Worm (Caenorhabditis elegans) whole organism, late embryonic: ENCODE data around the gene zyg-9.

Source experiments
- K09A11.1 ChIP-seq: sonication (generic microtip); optimal IDR thresholded peaks from 2 replicates; lab custom pipeline; 2017; ENCODE audit warnings: antibody characterized with exemption, mild to moderate bottlenecking, missing genetic modification characterization, missing compliant biosample characterization; ENCODE audit not compliant: insufficient read depth
- T23F11.4 ChIP-seq: fragments of 200-800 bp; sonication (Bioruptor generic); optimal IDR thresholded peaks from 2 replicates; lab custom pipeline; 2018; ENCODE audit warnings: mild to moderate bottlenecking, missing genetic modification characterization, missing compliant biosample characterization
- Y22D7AL.16 ChIP-seq: sonication (generic microtip); optimal IDR thresholded peaks from 2 replicates; lab custom pipeline; 2016; ENCODE audit warnings: missing genetic modification characterization, missing compliant biosample characterization
- ahr-1 ChIP-seq: sonication (generic microtip); optimal IDR thresholded peaks from 2 replicates; lab custom pipeline; 2016; ENCODE audit warnings: missing genetic modification characterization, missing compliant biosample characterization
- ama-1 ChIP-seq: fragments of 150-350 bp; optimal IDR thresholded peaks from 2 replicates; lab custom pipeline; 2014
- ceh-18 ChIP-seq: sonication (generic microtip); optimal IDR thresholded peaks from 2 replicates; lab custom pipeline; 2016; ENCODE audit warnings: missing genetic modification characterization, missing compliant biosample characterization
- ceh-19 ChIP-seq: fragments of 200-800 bp; sonication (Bioruptor generic); optimal IDR thresholded peaks from 2 replicates; lab custom pipeline; 2018; ENCODE audit warnings: mild to moderate bottlenecking, missing genetic modification characterization, missing compliant biosample characterization
- ceh-24 ChIP-seq: sonication (generic microtip); optimal IDR thresholded peaks from 2 replicates; lab custom pipeline; 2016; ENCODE audit warnings: mild to moderate bottlenecking, missing genetic modification characterization, missing compliant biosample characterization
- ceh-34 ChIP-seq: sonication (generic microtip); optimal IDR thresholded peaks from 2 replicates; lab custom pipeline; 2016; ENCODE audit warnings: mild to moderate bottlenecking, missing genetic modification characterization, missing compliant biosample characterization
- ceh-45 ChIP-seq: fragments of 200-800 bp; sonication (Bioruptor generic); IDR thresholded peaks from 2 replicates; pipeline ENCODE4 v1.3.6; 2022; ENCODE audit warnings: missing genetic modification reagents, missing genetic modification characterization, missing compliant biosample characterization
- ceh-6 ChIP-seq: fragments of 200-800 bp; sonication (Bioruptor generic); optimal IDR thresholded peaks from 2 replicates; lab custom pipeline; 2018; ENCODE audit warnings: mild to moderate bottlenecking, missing genetic modification characterization, missing compliant biosample characterization
- ceh-9 ChIP-seq: sonication (generic microtip); optimal IDR thresholded peaks from 2 replicates; lab custom pipeline; 2016; ENCODE audit warnings: mild to moderate bottlenecking, missing genetic modification characterization, inconsistent platforms, missing compliant biosample characterization
- dmd-4 ChIP-seq: sonication (generic microtip); optimal IDR thresholded peaks from 2 replicates; lab custom pipeline; 2016; ENCODE audit warnings: borderline replicate concordance, missing genetic modification characterization, missing compliant biosample characterization
- dve-1 ChIP-seq: sonication (generic microtip); optimal IDR thresholded peaks from 2 replicates; lab custom pipeline; 2017; ENCODE audit warnings: antibody characterized with exemption, mild to moderate bottlenecking, missing genetic modification characterization, missing compliant biosample characterization
- elt-2 ChIP-seq: sonication (generic microtip); optimal IDR thresholded peaks from 2 replicates; lab custom pipeline; 2016; ENCODE audit warnings: missing genetic modification reagents, missing genetic modification characterization, missing compliant biosample characterization
- hlh-15 ChIP-seq: sonication (generic microtip); optimal IDR thresholded peaks from 2 replicates; lab custom pipeline; 2016; ENCODE audit warnings: missing genetic modification characterization, missing compliant biosample characterization
- hlh-30 ChIP-seq: sonication (generic microtip); optimal IDR thresholded peaks from 2 replicates; lab custom pipeline; 2017; ENCODE audit warnings: antibody characterized with exemption, missing genetic modification characterization, missing compliant biosample characterization; ENCODE audit not compliant: insufficient read depth
- hlh-8 ChIP-seq: sonication (generic microtip); optimal IDR thresholded peaks from 2 replicates; lab custom pipeline; 2016; ENCODE audit warnings: missing genotype, missing genetic modification characterization, missing compliant biosample characterization
- lin-11 ChIP-seq: fragments of 200-800 bp; sonication (Bioruptor generic); optimal IDR thresholded peaks from 2 replicates; lab custom pipeline; 2018; ENCODE audit warnings: mild to moderate bottlenecking, missing genetic modification characterization, missing compliant biosample characterization
- madf-2 ChIP-seq: sonication (generic microtip); optimal IDR thresholded peaks from 2 replicates; lab custom pipeline; 2017; ENCODE audit warnings: missing genetic modification characterization, missing compliant biosample characterization
- nhr-11 ChIP-seq: fragments of 150-350 bp; optimal IDR thresholded peaks from 2 replicates; lab custom pipeline; 2014; ENCODE audit warnings: missing biosample characterization, missing genetic modification characterization
- pag-3 ChIP-seq: sonication (generic microtip); optimal IDR thresholded peaks from 2 replicates; lab custom pipeline; 2016; ENCODE audit warnings: missing compliant biosample characterization, missing genetic modification characterization, borderline replicate concordance
- pax-1 ChIP-seq: fragments of 150-350 bp; optimal IDR thresholded peaks from 2 replicates; lab custom pipeline; 2014; ENCODE audit warnings: missing biosample characterization, missing genetic modification characterization
- pha-2 ChIP-seq: sonication (generic microtip); optimal IDR thresholded peaks from 2 replicates; lab custom pipeline; 2017; ENCODE audit warnings: mild to moderate bottlenecking, missing genetic modification characterization, missing compliant biosample characterization
- rnt-1 ChIP-seq: sonication (generic microtip); optimal IDR thresholded peaks from 2 replicates; lab custom pipeline; 2016; ENCODE audit warnings: missing genetic modification characterization, missing compliant biosample characterization
- tbx-2 ChIP-seq: sonication (generic microtip); optimal IDR thresholded peaks from 2 replicates; lab custom pipeline; 2016; ENCODE audit warnings: missing genetic modification characterization, missing compliant biosample characterization
- tbx-7 ChIP-seq: sonication (generic microtip); optimal IDR thresholded peaks from 2 replicates; lab custom pipeline; 2016; ENCODE audit warnings: missing genotype, missing genetic modification characterization, missing compliant biosample characterization
- unc-55 ChIP-seq: sonication (generic microtip); optimal IDR thresholded peaks from 2 replicates; lab custom pipeline; 2017; ENCODE audit warnings: missing biosample characterization, missing genetic modification reagents, missing genetic modification characterization

Gene zyg-9

DNA sequence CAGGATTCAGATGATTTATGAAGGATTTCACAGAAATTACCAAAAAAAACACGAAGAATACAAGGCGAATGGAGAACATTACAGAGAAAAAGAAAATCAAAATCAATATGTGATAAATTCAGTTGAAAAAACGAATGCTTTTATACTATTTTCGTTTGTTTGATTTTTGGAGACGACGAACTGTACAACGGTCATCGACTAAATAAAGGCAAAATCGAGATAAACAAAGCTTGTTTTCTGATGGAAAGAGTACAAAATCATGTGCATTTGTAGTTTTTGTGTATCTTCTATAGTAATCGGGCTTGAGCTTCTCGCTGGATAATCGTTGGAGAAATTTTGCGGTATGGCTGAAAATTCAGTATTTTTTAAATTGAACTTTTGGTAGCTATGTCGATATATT is 13.5 kb downstream of the zyg-9 start, which contains the start of gene M05D6.8:
M05D6.8 (minus strand) TSS at position 101 of the 400 bp plus-strand sequence.
- TF ChIP-seq pax-1 (no peak), Y22D7AL.16 (tag; lab: Kevin White, UChicago) (no peak)

DNA sequence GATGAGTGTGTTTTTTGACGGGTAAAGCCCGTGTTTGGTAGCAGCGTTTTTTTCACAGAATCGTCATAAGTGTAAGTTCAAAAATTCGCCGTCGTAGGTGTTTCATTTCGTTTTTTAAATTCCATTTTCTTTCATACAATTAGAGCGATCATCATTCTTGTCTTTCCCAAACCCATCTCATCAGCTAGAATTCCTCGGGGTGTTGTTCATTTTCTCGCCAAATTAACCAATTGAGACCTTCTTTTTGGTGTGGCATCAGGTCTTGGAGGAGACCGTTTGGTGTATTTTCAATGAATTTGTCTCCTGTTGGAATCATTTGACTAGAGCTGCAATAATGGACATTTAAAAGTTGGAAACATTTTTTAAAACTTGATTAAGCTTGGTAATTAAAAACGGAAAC is 15.3 kb downstream of the zyg-9 start:
- TF ChIP-seq ceh-24 (tag; lab: Kevin White, UChicago) = no peak
- no peak for TF ChIP-seq tbx-2 (tag; lab: Kevin White, UChicago)
- no peak for TF ChIP-seq ahr-1 (tag; lab: Kevin White, UChicago)
- TF ChIP-seq, all 69 proteins: peak for 0

DNA sequence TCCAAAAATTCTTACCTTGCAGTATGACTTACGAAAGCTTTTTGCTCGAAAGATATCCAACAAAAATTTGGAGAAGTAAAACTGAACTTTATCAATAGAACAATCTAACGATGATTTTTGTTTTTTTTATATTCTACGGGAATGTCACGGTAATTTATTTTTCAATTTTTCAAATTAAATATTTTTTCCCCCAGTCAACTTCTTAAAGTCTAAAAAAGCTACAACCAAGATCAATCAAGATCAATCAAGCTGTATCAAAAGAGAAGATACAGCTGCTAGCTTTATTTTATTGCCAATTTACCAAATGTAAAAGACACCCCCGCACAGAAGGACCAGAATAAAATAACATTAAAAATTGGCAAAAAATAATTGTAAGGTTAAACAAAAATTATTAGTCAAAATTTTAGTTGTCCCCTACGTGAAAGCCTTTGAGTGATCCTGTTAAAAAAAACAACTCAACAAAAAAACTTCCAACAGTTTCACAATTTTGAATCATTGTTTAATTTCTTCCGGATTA is 17.7 kb downstream of the zyg-9 start, which contains the start of the genes M05D6.1 and M05D6.3:
M05D6.1 (minus strand) TSS at position 101 of the 517 bp plus-strand sequence.
M05D6.3 (plus strand) TSS at position 467 of the 517 bp plus-strand sequence.
- TF ChIP-seq T23F11.4 (GFP tag; lab: Kevin White, UChicago) (no peak), madf-2 (tag; lab: Kevin White, UChicago) (no peak)

DNA sequence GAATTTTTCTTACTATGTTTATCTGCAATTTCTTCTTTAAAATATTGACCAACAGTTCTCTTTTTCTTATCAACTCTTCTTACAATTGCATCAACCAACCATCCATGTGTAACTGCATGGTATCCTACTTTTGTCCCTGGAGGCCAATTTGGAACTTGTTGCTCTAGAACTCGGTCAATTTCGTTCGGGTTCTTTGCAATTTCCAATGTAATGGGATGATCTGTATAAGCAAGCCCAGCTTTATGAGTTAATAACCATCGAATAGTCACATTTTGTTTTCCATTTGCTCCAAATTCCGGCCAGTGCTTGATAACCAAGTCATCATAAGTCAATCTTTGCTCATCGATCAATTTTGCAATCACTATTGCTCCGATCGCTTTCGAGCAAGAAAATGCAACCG is 21.7 kb downstream of the zyg-9 start:
- TF ChIP-seq ceh-9 (tag; lab: Kevin White, UChicago) = no peak
- no peak for TF ChIP-seq dve-1 (tag; lab: Kevin White, UChicago)
- no peak for TF ChIP-seq K09A11.1 (tag; lab: Kevin White, UChicago)
- no peak for TF ChIP-seq unc-55 (GFP tag; lab: Kevin White, UChicago)
- TF ChIP-seq pha-2 (tag; lab: Kevin White, UChicago) = no peak
- no peak for TF ChIP-seq hlh-15 (tag; lab: Kevin White, UChicago)
- no peak for TF ChIP-seq ceh-34 (tag; lab: Kevin White, UChicago)
- TF ChIP-seq ceh-19 (GFP tag; lab: Kevin White, UChicago) = no peak
- no peak for TF ChIP-seq ceh-45
- TF ChIP-seq ama-1 = no peak

DNA sequence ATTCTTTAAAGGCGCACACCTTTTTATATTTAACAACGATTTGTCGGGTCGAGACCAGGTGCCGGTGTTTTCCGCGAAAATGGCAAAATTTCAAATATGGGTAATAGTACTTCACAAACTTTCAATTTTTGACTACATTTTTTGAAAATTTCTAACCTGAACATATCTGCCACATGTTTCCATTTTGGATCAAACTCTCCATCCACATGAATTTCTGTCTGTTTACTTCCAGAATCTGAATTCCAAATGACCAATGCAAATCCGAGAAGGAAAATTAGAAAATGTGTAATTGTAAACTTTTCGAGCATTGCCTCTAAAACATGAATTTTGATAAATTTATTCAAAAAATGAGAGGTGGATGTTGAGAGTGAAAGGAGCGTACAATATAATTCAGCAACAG is 22.5 kb downstream of the zyg-9 start, which contains the start of gene lact-4:
lact-4 (minus strand) TSS at position 313 of the 400 bp plus-strand sequence.
- TF ChIP-seq hlh-8 (tag; lab: Kevin White, UChicago) (no peak), dmd-4 (tag; lab: Kevin White, UChicago) (no peak), ahr-1 (tag; lab: Kevin White, UChicago) (no peak), ceh-18 (tag; lab: Kevin White, UChicago) (no peak), tbx-7 (no peak), ceh-45 (no peak), ceh-6 (no peak), hlh-30 (tag; lab: Kevin White, UChicago) (no peak), pag-3 (tag; lab: Kevin White, UChicago) (no peak), elt-2 (tag; lab: Kevin White, UChicago) (no peak)

DNA sequence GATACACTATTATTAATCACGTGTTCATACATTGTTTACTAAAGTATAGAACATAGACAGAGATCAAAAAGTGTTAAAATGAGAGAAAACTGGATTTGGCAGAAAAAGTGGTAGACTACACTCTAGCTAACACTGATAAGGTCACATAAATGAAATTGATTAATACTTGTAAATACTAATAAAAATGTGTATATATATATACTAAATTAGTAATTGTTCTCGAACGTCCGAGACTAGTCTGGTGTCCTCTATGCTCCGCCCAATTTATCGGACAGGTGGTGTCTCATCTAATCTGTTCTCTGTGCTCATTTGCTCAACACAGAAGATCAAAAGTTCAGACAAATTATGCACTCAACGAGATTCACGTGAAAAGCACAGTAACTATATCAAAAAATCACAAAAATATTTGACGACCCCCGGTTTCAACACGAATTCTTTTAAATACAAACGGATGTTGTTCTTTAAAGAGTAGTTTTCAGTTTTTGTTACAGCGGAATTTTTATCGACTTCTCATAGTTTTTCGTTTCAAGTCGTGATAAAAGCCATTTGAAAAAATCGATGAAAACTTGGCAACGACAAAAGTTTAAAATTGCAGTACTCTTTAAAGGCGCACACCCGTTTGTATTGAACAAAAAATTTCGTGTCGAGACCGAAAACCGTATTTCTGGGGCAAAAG is 23.6 kb downstream of the zyg-9 start:
- TF ChIP-seq elt-2 (tag; lab: Kevin White, UChicago) (peak; percentile 21), pax-1 (peak; percentile 74), lin-11 (tag; lab: Kevin White, UChicago) (no peak), nhr-11 (tag; lab: Kevin White, UChicago) (no peak), rnt-1 (tag; lab: Kevin White, UChicago) (peak; percentile 11), unc-55 (GFP tag; lab: Kevin White, UChicago) (peak; percentile 30)
- TF ChIP-seq, all 69 proteins: peak for 4
